Worm (Caenorhabditis elegans): ENCODE measurements around the gene C13F10.1.

DNA sequence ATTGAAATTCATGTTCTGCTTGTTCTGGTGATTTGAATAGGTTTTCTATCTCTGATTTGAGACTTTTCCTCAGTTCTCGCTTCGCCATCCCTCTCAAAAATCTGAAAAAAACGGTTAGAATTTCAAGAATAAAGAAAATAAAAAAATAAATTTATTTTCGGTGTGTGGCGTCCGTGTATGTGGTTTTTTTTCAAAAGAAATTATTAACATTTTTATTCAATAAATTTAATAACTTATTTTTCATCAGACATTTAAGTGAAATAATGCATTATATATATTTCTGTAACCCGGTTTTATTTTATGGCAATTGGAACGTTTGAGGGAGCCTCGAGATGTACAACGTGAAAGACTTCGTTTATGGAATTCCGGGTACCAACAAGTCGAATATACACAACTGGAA, 10.8 kb downstream of the C13F10.1 start, which contains the start of gene C05C8.5:
- TF ChIP-seq lin-15B (tag; optimal IDR thresholded peaks at IDR 0.05) (no peak), ztf-11 (tag; optimal IDR thresholded peaks at IDR 0.05) (no peak), lir-3 (tag; optimal IDR thresholded peaks at IDR 0.05; ENCODE audit: poor library complexity) (no peak), irx-1 (tag; optimal IDR thresholded peaks at IDR 0.05) (no peak), tbx-2 (tag; optimal IDR thresholded peaks at IDR 0.05) (no peak)
